Worm (Caenorhabditis elegans) whole organism, L2 larva: ENCODE results near the gene Y50D4A.10.

Experiments
- aly-2 ChIP-seq: fragments of 150-350 bp; optimal IDR thresholded peaks from 2 replicates; lab custom pipeline; 2014; ENCODE audit warnings: missing biosample characterization, missing genetic modification characterization
- elt-3 ChIP-seq: sonication (generic microtip); optimal IDR thresholded peaks from 2 replicates; lab custom pipeline; 2017; ENCODE audit warnings: missing biosample characterization, missing genetic modification characterization
- lsy-2 ChIP-seq, 2 experiments: fragments of 150-350 bp in 1 of 2; sonication (generic microtip) in 1 of 2; optimal IDR thresholded peaks; 2 replicates each; lab custom pipeline; 2014 to 2017; ENCODE audit warnings: missing biosample characterization in 2 of 2, missing genetic modification characterization in 2 of 2
- nhr-12 ChIP-seq: fragments of 150-350 bp; optimal IDR thresholded peaks from 2 replicates; lab custom pipeline; 2014; ENCODE audit warnings: missing biosample characterization, missing genetic modification characterization
- nhr-237 ChIP-seq: fragments of 150-350 bp; optimal IDR thresholded peaks from 2 replicates; lab custom pipeline; 2014; ENCODE audit warnings: missing biosample characterization, missing genetic modification characterization
- sem-4 ChIP-seq: fragments of 150-350 bp; optimal IDR thresholded peaks from 2 replicates; lab custom pipeline; 2014; ENCODE audit warnings: missing biosample characterization, missing genetic modification reagents, missing genetic modification characterization
- ztf-11 ChIP-seq: sonication (generic microtip); optimal IDR thresholded peaks from 2 replicates; lab custom pipeline; 2017; ENCODE audit warnings: missing biosample characterization, missing genetic modification characterization

DNA sequence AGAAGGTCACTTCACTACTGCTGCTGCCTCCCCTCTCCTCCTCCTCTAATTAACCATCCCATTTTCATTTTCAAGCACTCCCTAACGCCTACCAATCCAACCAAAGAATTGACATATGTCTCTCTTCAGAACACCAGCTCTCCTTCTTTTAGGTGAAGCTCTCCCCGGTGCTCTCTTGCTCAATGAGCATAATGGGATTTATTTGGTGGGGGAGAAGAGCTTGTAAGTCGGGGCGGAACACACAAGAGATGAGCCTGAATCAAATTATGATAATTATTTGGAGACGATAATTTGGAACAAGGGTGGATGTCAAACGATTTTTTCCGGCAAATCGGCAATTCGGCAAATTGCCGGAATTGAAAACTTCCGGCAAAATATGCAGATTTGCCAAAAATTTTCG is 32.4 kb upstream of the Y50D4A.10 start:
- TF ChIP-seq ztf-11 (tag; lab: Kevin White, UChicago): no peak
- no peak for TF ChIP-seq nhr-237 (tag; lab: Kevin White, UChicago)
- no peak for TF ChIP-seq nhr-12 (tag; lab: Kevin White, UChicago)
- no peak for TF ChIP-seq sem-4 (tag; lab: Kevin White, UChicago)
- no peak for TF ChIP-seq aly-2 (tag; lab: Kevin White, UChicago)
- TF ChIP-seq elt-3 (tag; lab: Kevin White, UChicago): no peak
- TF ChIP-seq lsy-2 (tag; optimal IDR thresholded peaks at IDR 0.05; lab: Kevin White, UChicago): no peak
